Worm (Caenorhabditis elegans): ENCODE results near the gene puf-6.
"Not testable (repeated sequence)": the region's sequence is repeated elsewhere in the genome, so short reads cannot be mapped to it uniquely, and the experiment has no call there.

puf-6 gene

DNA sequence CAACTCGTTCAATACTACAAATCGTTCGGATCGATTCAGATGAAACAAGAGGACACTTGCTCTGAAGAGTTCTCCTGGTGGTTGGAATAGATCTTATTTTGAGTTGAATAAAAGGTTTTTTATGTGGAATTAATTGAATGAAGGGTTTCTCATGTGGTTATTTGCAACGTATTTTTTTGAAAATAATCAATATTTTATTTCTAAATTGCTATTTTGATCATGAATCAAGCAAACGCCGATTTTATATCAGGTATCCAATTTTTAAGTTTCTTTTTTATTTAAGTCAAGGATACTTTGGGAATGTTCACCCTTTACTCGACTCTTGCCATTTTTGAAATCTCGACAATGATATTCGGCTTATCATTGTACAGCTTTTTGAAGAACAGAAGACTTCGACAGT is 37.4 kb upstream of the puf-6 start, which contains the start of gene Y81G3A.2:
Gene Y81G3A.2 (plus strand): TSS at position 301 of the 400 bp plus-strand sequence.
- TF ChIP-seq mls-2, sptf-1, unc-39 (tag; optimal IDR thresholded peaks at IDR 0.05): not testable (repeated sequence)

- no peak for TF ChIP-seq flh-1 (GFP tag; optimal IDR thresholded peaks at IDR 0.05)
- no peak for TF ChIP-seq ham-2 (GFP tag; optimal IDR thresholded peaks at IDR 0.05)
- TF ChIP-seq pha-4 (tag; optimal IDR thresholded peaks at IDR 0.05) = no peak
- no peak for TF ChIP-seq sptf-1 (tag; optimal IDR thresholded peaks at IDR 0.05)
- no peak for TF ChIP-seq unc-62 (GFP tag; optimal IDR thresholded peaks at IDR 0.05)
- TF ChIP-seq M03D4.4 (tag; optimal IDR thresholded peaks at IDR 0.05) = no peak
These were observed 35.7 kb upstream of the puf-6 start, which contains the start of gene F42G4.6 for ce11 chrII:13078848-13079428. F42G4.6 (plus strand) TSS chrII:13079378.

ce11 chrII:13077746-13078145 is 34.5 kb upstream of the puf-6 start:
- TF ChIP-seq pha-4 (tag; optimal IDR thresholded peaks at IDR 0.05) = no peak

DNA sequence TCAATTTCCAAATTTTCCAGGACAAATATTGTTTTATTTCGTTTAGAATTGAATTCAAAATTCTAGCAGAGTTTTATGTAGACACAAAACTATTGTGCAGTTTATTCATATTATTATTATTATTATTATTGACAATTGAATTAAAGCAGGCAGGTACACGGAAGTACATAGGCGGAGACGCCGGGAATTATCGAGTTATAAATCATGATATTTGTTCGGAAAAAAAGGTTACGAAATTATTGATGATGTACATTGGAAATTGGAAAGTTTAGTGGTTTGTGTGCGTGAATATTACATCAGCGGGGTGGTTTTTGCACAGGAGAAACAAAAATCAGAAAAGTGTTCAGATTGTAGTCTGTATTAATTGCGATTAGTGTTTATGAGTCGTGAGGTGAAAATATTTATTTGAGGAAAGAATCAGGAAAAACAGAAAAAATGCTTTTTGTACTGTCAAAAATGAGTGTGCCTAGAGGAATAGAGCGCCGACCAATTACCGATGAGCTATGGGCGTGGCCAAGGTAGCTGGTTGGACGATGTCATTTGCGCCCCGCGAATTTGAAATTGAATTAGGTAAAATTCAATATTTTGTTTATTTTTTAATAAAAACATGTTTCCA is 33.2 kb upstream of the puf-6 start:
- TF ChIP-seq bed-3 (GFP tag; optimal IDR thresholded peaks at IDR 0.05) = no peak
- TF ChIP-seq cnd-1 (tag; optimal IDR thresholded peaks at IDR 0.05) = no peak

DNA sequence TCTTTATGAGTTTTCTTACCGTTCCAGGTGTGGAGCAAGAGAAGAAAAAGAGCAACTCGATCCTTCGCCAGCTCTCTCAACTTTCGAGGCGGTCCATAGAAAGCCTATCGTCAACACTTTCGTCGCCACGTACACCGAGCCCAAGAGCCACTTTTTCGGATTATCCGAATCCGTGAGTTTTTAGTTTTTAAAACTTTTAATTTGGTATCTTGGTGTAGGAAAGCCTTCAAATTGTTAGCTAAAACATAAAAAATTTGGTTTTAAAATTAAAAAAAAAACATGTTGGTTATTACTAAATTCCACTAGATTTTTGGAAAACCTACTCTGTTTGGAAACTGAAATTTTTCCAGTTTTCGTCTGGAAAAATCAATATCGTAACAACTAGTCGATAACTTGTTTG is 30.5 kb upstream of the puf-6 start:
- no peak for TF ChIP-seq nhr-237 (tag; optimal IDR thresholded peaks at IDR 0.05)
- no peak for TF ChIP-seq pha-4 (tag; optimal IDR thresholded peaks at IDR 0.05)
- no peak for TF ChIP-seq unc-120 (tag; optimal IDR thresholded peaks at IDR 0.05; ENCODE audit: poor library complexity, severe bottlenecking)
- TF ChIP-seq ceh-39 (tag; optimal IDR thresholded peaks at IDR 0.05) = no peak
- no peak for TF ChIP-seq snpc-4 (tag; optimal IDR thresholded peaks at IDR 0.05)
- TF ChIP-seq sem-2 (GFP tag; optimal IDR thresholded peaks at IDR 0.05) = no peak
- no peak for TF ChIP-seq elt-3 (tag; optimal IDR thresholded peaks at IDR 0.05)
- TF ChIP-seq ham-2 (GFP tag; optimal IDR thresholded peaks at IDR 0.05) = no peak
- TF ChIP-seq drap-1 (GFP tag; optimal IDR thresholded peaks at IDR 0.05) = no peak
- TF ChIP-seq ztf-11 (tag; optimal IDR thresholded peaks at IDR 0.05) = no peak
- TF ChIP-seq ceh-43 (GFP tag; optimal IDR thresholded peaks at IDR 0.05) = no peak
- TF ChIP-seq M03D4.4 (tag; optimal IDR thresholded peaks at IDR 0.05) = no peak
- TF ChIP-seq bed-3 (GFP tag; optimal IDR thresholded peaks at IDR 0.05) = no peak
- no peak for TF ChIP-seq hlh-1 (tag; optimal IDR thresholded peaks at IDR 0.05)
- TF ChIP-seq lsy-2 (tag; optimal IDR thresholded peaks at IDR 0.05) = no peak
- no peak for TF ChIP-seq ceh-83 (GFP tag; optimal IDR thresholded peaks at IDR 0.05)

- TF ChIP-seq ceh-39 (tag; optimal IDR thresholded peaks at IDR 0.05) (no peak), unc-120 (tag; optimal IDR thresholded peaks at IDR 0.05; ENCODE audit: poor library complexity, severe bottlenecking) (no peak), pha-4 (tag; optimal IDR thresholded peaks at IDR 0.05) (no peak), ham-2 (GFP tag; optimal IDR thresholded peaks at IDR 0.05) (no peak), mls-2 (tag; optimal IDR thresholded peaks at IDR 0.05) (no peak), flh-1 (GFP tag; optimal IDR thresholded peaks at IDR 0.05) (no peak), unc-39 (tag; optimal IDR thresholded peaks at IDR 0.05) (no peak), sptf-1 (tag; optimal IDR thresholded peaks at IDR 0.05) (no peak), nhr-76 (tag; optimal IDR thresholded peaks at IDR 0.05) (no peak), elt-3 (tag; optimal IDR thresholded peaks at IDR 0.05) (no peak), cnd-1 (tag; optimal IDR thresholded peaks at IDR 0.05) (no peak), elt-1 (tag; optimal IDR thresholded peaks at IDR 0.05; ENCODE audit: borderline replicate concordance, insufficient read depth) (no peak), ztf-11 (tag; optimal IDR thresholded peaks at IDR 0.05) (no peak), mep-1 (tag; optimal IDR thresholded peaks at IDR 0.05) (no peak), snpc-4 (tag; optimal IDR thresholded peaks at IDR 0.05) (no peak)
These were observed 29.9 kb upstream of the puf-6 start, which contains the start of gene F42G4.5 for ce11 chrII:13073102-13073501. F42G4.5 (plus strand) TSS chrII:13073480.

- TF ChIP-seq hlh-1 (tag; optimal IDR thresholded peaks at IDR 0.05) (peak; percentile 68), sem-2 (GFP tag; optimal IDR thresholded peaks at IDR 0.05) (no peak), zip-8 (tag; optimal IDR thresholded peaks at IDR 0.05) (no peak)
These were observed 23.6 kb upstream of the puf-6 start for ce11 chrII:13066777-13067290.

All from whole organism, mixed stage, embryonic.